Worm (Caenorhabditis elegans) whole organism, young adult: ENCODE results near the gene flp-4.
A peak's percentile ranks its signal among the peaks of the same experiment; 100 is the strongest.
"Not testable (repeated sequence)": the region's sequence is repeated elsewhere in the genome, so short reads cannot be mapped to it uniquely, and the experiment has no call there.

Experiments
- C06A6.2 ChIP-seq: fragments of 200-800 bp; sonication (Bioruptor generic); conservative IDR thresholded peaks from 2 replicates; pipeline ENCODE4 v1.3.6; 2022; ENCODE audit warnings: missing genetic modification characterization, missing compliant biosample characterization
- C17E4.6 ChIP-seq: fragments of 200-800 bp; sonication (Bioruptor generic); IDR thresholded peaks from 2 replicates; pipeline ENCODE4 v1.3.6; 2022; ENCODE audit warnings: missing genetic modification reagents, missing genetic modification characterization, missing compliant biosample characterization
- D2030.7 ChIP-seq: fragments of 200-800 bp; sonication (Bioruptor generic); IDR thresholded peaks from 2 replicates; pipeline ENCODE4 v1.3.6; 2022; ENCODE audit warnings: missing genetic modification reagents, missing genetic modification characterization, missing compliant biosample characterization
- F33H1.4 ChIP-seq: fragments of 200-800 bp; sonication (Bioruptor generic); IDR thresholded peaks from 2 replicates; pipeline ENCODE4 v1.3.6; 2022; ENCODE audit warnings: missing genetic modification reagents, missing genetic modification characterization, missing compliant biosample characterization
- F37B4.10 ChIP-seq: fragments of 200-800 bp; sonication (Bioruptor generic); IDR thresholded peaks from 2 replicates; pipeline ENCODE4 v1.3.6; 2022; ENCODE audit warnings: missing genetic modification characterization, missing compliant biosample characterization
- F39B2.1 ChIP-seq: fragments of 200-800 bp; sonication (Bioruptor generic); IDR thresholded peaks from 2 replicates; pipeline ENCODE4 v1.3.6; 2022; ENCODE audit warnings: missing genetic modification reagents, missing genetic modification characterization, missing compliant biosample characterization
- F49E8.2 ChIP-seq: sonication (generic microtip); optimal IDR thresholded peaks from 3 replicates; lab custom pipeline; 2017; ENCODE audit warnings: missing genetic modification characterization, mild to moderate bottlenecking, missing compliant biosample characterization, antibody characterized with exemption, moderate library complexity; ENCODE audit not compliant: insufficient read depth
- F52B5.7 ChIP-seq: sonication (generic microtip); optimal IDR thresholded peaks from 2 replicates; lab custom pipeline; 2016; ENCODE audit warnings: mild to moderate bottlenecking, missing genetic modification characterization, missing compliant biosample characterization
- T07F8.4 ChIP-seq: sonication (generic microtip); optimal IDR thresholded peaks from 2 replicates; lab custom pipeline; 2016; ENCODE audit warnings: mild to moderate bottlenecking, missing genetic modification characterization, moderate library complexity, missing compliant biosample characterization
- Y53F4B.3 ChIP-seq: fragments of 200-800 bp; sonication (Bioruptor generic); IDR thresholded peaks from 2 replicates; pipeline ENCODE4 v1.3.6; 2022; ENCODE audit warnings: missing genetic modification reagents, missing genetic modification characterization, missing compliant biosample characterization
- Y53G8AR.9 ChIP-seq: fragments of 200-800 bp; sonication (Bioruptor generic); conservative IDR thresholded peaks from 2 replicates; pipeline ENCODE4 v1.3.6; 2022; ENCODE audit warnings: missing genetic modification reagents, missing genetic modification characterization, missing compliant biosample characterization
- Y56A3A.18 ChIP-seq: fragments of 200-800 bp; sonication (Bioruptor generic); IDR thresholded peaks from 2 replicates; pipeline ENCODE4 v1.3.6; 2022; ENCODE audit warnings: missing genetic modification reagents, missing genetic modification characterization, missing compliant biosample characterization
- Y67H2A.10 ChIP-seq: fragments of 200-800 bp; sonication (Bioruptor generic); conservative IDR thresholded peaks from 2 replicates; pipeline ENCODE4 v1.3.6; 2022; ENCODE audit warnings: missing genetic modification reagents, missing genetic modification characterization, missing compliant biosample characterization
- Y79H2A.3 ChIP-seq: fragments of 200-800 bp; sonication (Bioruptor generic); conservative IDR thresholded peaks from 2 replicates; pipeline ENCODE4 v1.3.6; 2022; ENCODE audit warnings: missing genetic modification reagents, missing genetic modification characterization, missing compliant biosample characterization
- Y95B8A.8 ChIP-seq: fragments of 200-800 bp; sonication (Bioruptor generic); IDR thresholded peaks from 2 replicates; pipeline ENCODE4 v1.3.6; 2022; ENCODE audit warnings: missing genetic modification reagents, missing genetic modification characterization, missing compliant biosample characterization
- ZK185.1 ChIP-seq: sonication (generic microtip); optimal IDR thresholded peaks from 2 replicates; lab custom pipeline; 2016; ENCODE audit warnings: mild to moderate bottlenecking, missing genetic modification characterization, missing compliant biosample characterization; ENCODE audit not compliant: poor library complexity, severe bottlenecking
- aptf-2 ChIP-seq: fragments of 200-800 bp; sonication (Bioruptor generic); conservative IDR thresholded peaks from 2 replicates; pipeline ENCODE4 v1.3.6; 2022; ENCODE audit warnings: missing genetic modification reagents, missing genetic modification characterization, missing compliant biosample characterization
- attf-3 ChIP-seq: fragments of 200-800 bp; sonication (Bioruptor generic); conservative IDR thresholded peaks from 2 replicates; pipeline ENCODE4 v1.3.6; 2022; ENCODE audit warnings: missing genetic modification reagents, missing genetic modification characterization, missing compliant biosample characterization
- attf-5 ChIP-seq: fragments of 200-800 bp; sonication (Bioruptor generic); optimal IDR thresholded peaks from 2 replicates; lab custom pipeline; 2018; ENCODE audit warnings: mild to moderate bottlenecking, missing genetic modification characterization, missing compliant biosample characterization
- cebp-2 ChIP-seq: fragments of 200-800 bp; sonication (Bioruptor generic); IDR thresholded peaks from 2 replicates; pipeline ENCODE4 v1.3.6; 2022; ENCODE audit warnings: missing genetic modification characterization, missing compliant biosample characterization
- ceh-27 ChIP-seq: fragments of 200-800 bp; sonication (Bioruptor generic); optimal IDR thresholded peaks from 2 replicates; lab custom pipeline; 2018; ENCODE audit warnings: mild to moderate bottlenecking, missing genetic modification characterization, moderate library complexity, missing compliant biosample characterization
- ceh-91 ChIP-seq: fragments of 200-800 bp; sonication (Bioruptor generic); IDR thresholded peaks from 2 replicates; pipeline ENCODE4 v1.3.6; 2022; ENCODE audit warnings: missing genetic modification reagents, missing genetic modification characterization, missing compliant biosample characterization
- dox-1 ChIP-seq: fragments of 200-800 bp; sonication (Bioruptor generic); IDR thresholded peaks from 2 replicates; pipeline ENCODE4 v1.3.6; 2022; ENCODE audit warnings: missing genetic modification reagents, missing genetic modification characterization, missing compliant biosample characterization
- ekl-4 ChIP-seq: fragments of 200-800 bp; sonication (Bioruptor generic); IDR thresholded peaks from 2 replicates; pipeline ENCODE4 v1.3.6; 2022; ENCODE audit warnings: missing genetic modification reagents, missing genetic modification characterization, missing compliant biosample characterization
- hmg-1.2 ChIP-seq: fragments of 200-800 bp; sonication (Bioruptor generic); IDR thresholded peaks from 2 replicates; pipeline ENCODE4 v1.3.6; 2022; ENCODE audit warnings: missing genetic modification reagents, missing genetic modification characterization, missing compliant biosample characterization
- hsf-1 ChIP-seq: fragments of 200-800 bp; sonication (Bioruptor generic); IDR thresholded peaks from 2 replicates; pipeline ENCODE4 v1.3.6; 2022; ENCODE audit warnings: missing genetic modification reagents, missing genetic modification characterization, missing compliant biosample characterization
- let-526 ChIP-seq: fragments of 200-800 bp; sonication (Bioruptor generic); IDR thresholded peaks from 2 replicates; pipeline ENCODE4 v1.3.6; 2022; ENCODE audit warnings: missing genetic modification reagents, missing genetic modification characterization, missing compliant biosample characterization
- let-607 ChIP-seq, 2 experiments: fragments of 200-800 bp in 1 of 2; sonication (Bioruptor generic) in 1 of 2; sonication (generic microtip) in 1 of 2; optimal IDR thresholded peaks; 2 replicates each; lab custom pipeline; 2016 to 2018; ENCODE audit warnings: mild to moderate bottlenecking in 2 of 2, missing compliant biosample characterization in 2 of 2, missing genetic modification characterization in 2 of 2, moderate library complexity in 2 of 2, missing genotype in 1 of 2
- lin-26 ChIP-seq: fragments of 200-800 bp; sonication (Bioruptor generic); IDR thresholded peaks from 2 replicates; pipeline ENCODE4 v1.3.6; 2022; ENCODE audit warnings: missing genetic modification reagents, missing genetic modification characterization, missing compliant biosample characterization
- lin-35 ChIP-seq, 3 experiments: fragments of 150-350 bp in 2 of 3; sonication (generic microtip) in 1 of 3; optimal IDR thresholded peaks; 2 replicates each; lab custom pipeline; 2014 to 2018; ENCODE audit warnings: missing biosample characterization in 3 of 3, missing genetic modification characterization in 3 of 3, missing genetic modification reagents in 3 of 3
- lin-54 ChIP-seq: fragments of 200-800 bp; sonication (Bioruptor generic); optimal IDR thresholded peaks from 2 replicates; lab custom pipeline; 2018; ENCODE audit warnings: mild to moderate bottlenecking, missing genetic modification characterization, missing compliant biosample characterization
- lir-1 ChIP-seq: fragments of 200-800 bp; sonication (Bioruptor generic); conservative IDR thresholded peaks from 2 replicates; pipeline ENCODE4 v1.3.6; 2022; ENCODE audit warnings: missing genetic modification reagents, missing genetic modification characterization, missing compliant biosample characterization
- madf-10 ChIP-seq: sonication (generic microtip); optimal IDR thresholded peaks from 2 replicates; lab custom pipeline; 2016; ENCODE audit warnings: mild to moderate bottlenecking, missing genetic modification characterization, missing compliant biosample characterization
- madf-3 ChIP-seq: fragments of 200-800 bp; sonication (Bioruptor generic); IDR thresholded peaks from 2 replicates; pipeline ENCODE4 v1.3.6; 2022; ENCODE audit warnings: missing genetic modification reagents, missing genetic modification characterization, missing compliant biosample characterization
- madf-8 ChIP-seq: fragments of 200-800 bp; sonication (Bioruptor generic); conservative IDR thresholded peaks from 2 replicates; pipeline ENCODE4 v1.3.6; 2022; ENCODE audit warnings: missing genetic modification reagents, missing genetic modification characterization, missing compliant biosample characterization
- mcd-1 ChIP-seq: fragments of 200-800 bp; sonication (Bioruptor generic); IDR thresholded peaks from 2 replicates; pipeline ENCODE4 v1.3.6; 2022; ENCODE audit warnings: missing genetic modification reagents, missing genetic modification characterization, missing compliant biosample characterization
- nhr-120 ChIP-seq: fragments of 200-800 bp; sonication (Bioruptor generic); IDR thresholded peaks from 2 replicates; pipeline ENCODE4 v1.3.6; 2022; ENCODE audit warnings: missing genetic modification characterization, missing compliant biosample characterization
- pbrm-1 ChIP-seq: fragments of 200-800 bp; sonication (Bioruptor generic); IDR thresholded peaks from 2 replicates; pipeline ENCODE4 v1.3.6; 2022; ENCODE audit warnings: missing genetic modification reagents, missing genetic modification characterization, missing compliant biosample characterization
- repo-1 ChIP-seq: sonication (generic microtip); optimal IDR thresholded peaks from 2 replicates; lab custom pipeline; 2017; ENCODE audit warnings: mild to moderate bottlenecking, missing genetic modification characterization, missing compliant biosample characterization
- snpc-4 ChIP-seq, 5 experiments: fragments of 150-350 bp in 1 of 5; sonication (generic microtip) in 4 of 5; optimal IDR thresholded peaks; 2 replicates each; lab custom pipeline; 2014 to 2018; ENCODE audit warnings: missing genetic modification characterization in 5 of 5, missing biosample characterization in 3 of 5, antibody characterized with exemption in 2 of 5, mild to moderate bottlenecking in 2 of 5, missing compliant biosample characterization in 2 of 5, missing genotype in 2 of 5, moderate library complexity in 2 of 5, missing genetic modification reagents in 1 of 5
- tbp1 ChIP-seq: fragments of 200-800 bp; sonication (Bioruptor generic); optimal IDR thresholded peaks from 2 replicates; lab custom pipeline; 2018; ENCODE audit warnings: mild to moderate bottlenecking, missing genetic modification characterization, missing compliant biosample characterization
- unc-130 ChIP-seq: sonication (generic microtip); optimal IDR thresholded peaks from 2 replicates; lab custom pipeline; 2016; ENCODE audit warnings: missing genetic modification reagents, missing genetic modification characterization, missing compliant biosample characterization
- xnd-1 ChIP-seq: sonication (generic microtip); optimal IDR thresholded peaks from 2 replicates; lab custom pipeline; 2016; ENCODE audit warnings: missing genotype, missing genetic modification reagents, missing genetic modification characterization, missing compliant biosample characterization
- ztf-18 ChIP-seq: sonication (generic microtip); optimal IDR thresholded peaks from 2 replicates; lab custom pipeline; 2016; ENCODE audit warnings: missing genotype, mild to moderate bottlenecking, missing genetic modification characterization, missing compliant biosample characterization
- ztf-25 ChIP-seq: fragments of 200-800 bp; sonication (Bioruptor generic); IDR thresholded peaks from 2 replicates; pipeline ENCODE4 v1.3.6; 2022; ENCODE audit warnings: missing genetic modification reagents, missing genetic modification characterization, missing compliant biosample characterization
- ztf-6 ChIP-seq: fragments of 200-800 bp; sonication (Bioruptor generic); IDR thresholded peaks from 2 replicates; pipeline ENCODE4 v1.3.6; 2022; ENCODE audit warnings: missing genetic modification reagents, missing genetic modification characterization, missing compliant biosample characterization

Gene flp-4

ce11 chrII:10033163-10033871 is 15.4 kb upstream of the flp-4 start, which contains the start of gene mtcu-2:
Gene mtcu-2, minus strand, starts transcription at chrII:10033213.
- peak; percentile 99 for TF ChIP-seq Y95B8A.8 (GFP tag; lab: Robert Waterston, UW)
- peak; percentile 97 for TF ChIP-seq F37B4.10 (GFP tag; lab: Robert Waterston, UW)
- peak; percentile 80 for TF ChIP-seq F39B2.1 (GFP tag; lab: Robert Waterston, UW)
- peak; percentile 90 for TF ChIP-seq attf-3 (GFP tag; lab: Robert Waterston, UW)
- peak; percentile 50 to 54 for TF ChIP-seq let-607 (tag; optimal IDR thresholded peaks at IDR 0.05; lab: Kevin White, UChicago)
- peak; percentile 100 for TF ChIP-seq C06A6.2
- TF ChIP-seq aptf-2 (GFP tag; lab: Robert Waterston, UW): peak; percentile 97
- TF ChIP-seq T07F8.4: peak; percentile 37
- TF ChIP-seq C17E4.6 (GFP tag; lab: Robert Waterston, UW): peak; percentile 99
- TF ChIP-seq Y56A3A.18 (GFP tag; lab: Robert Waterston, UW): peak; percentile 96
- peak; percentile 96 for TF ChIP-seq Y53G8AR.9
- TF ChIP-seq madf-10 (tag; lab: Kevin White, UChicago): peak; percentile 62
- peak; percentile 7 for TF ChIP-seq repo-1 (tag; lab: Kevin White, UChicago)
- peak; percentile 33 for TF ChIP-seq F49E8.2
- TF ChIP-seq nhr-120 (GFP tag; lab: Robert Waterston, UW): 0 out of 2 replicates have a peak, but pooled peaks have one; percentile 57
- TF ChIP-seq lin-54 (GFP tag; lab: Kevin White, UChicago): peak; percentile 84
- TF ChIP-seq xnd-1 (tag; lab: Kevin White, UChicago): peak; percentile 16
- peak; percentile 91 for TF ChIP-seq madf-8 (GFP tag; lab: Robert Waterston, UW)
- peak in 1 of 3 experiments; percentile 77 for TF ChIP-seq lin-35 (GFP tag; optimal IDR thresholded peaks at IDR 0.05; lab: Kevin White, UChicago)
- TF ChIP-seq let-526 (GFP tag; lab: Robert Waterston, UW): peak; percentile 99
- TF ChIP-seq pbrm-1 (GFP tag; lab: Robert Waterston, UW): peak; percentile 99
- peak; percentile 99 for TF ChIP-seq Y79H2A.3
- TF ChIP-seq F33H1.4: peak; percentile 88
- TF ChIP-seq ceh-91 (GFP tag; lab: Robert Waterston, UW): peak; percentile 98
- peak; percentile 92 for TF ChIP-seq Y53F4B.3 (GFP tag; lab: Robert Waterston, UW)
- peak; percentile 27 for TF ChIP-seq unc-130 (GFP tag; lab: Kevin White, UChicago)
- peak; percentile 99 for TF ChIP-seq D2030.7 (GFP tag; lab: Robert Waterston, UW)
- TF ChIP-seq lir-1: peak; percentile 88
- TF ChIP-seq ZK185.1 (tag; lab: Kevin White, UChicago): peak; percentile 58
- TF ChIP-seq tbp1 (GFP tag; lab: Kevin White, UChicago): peak; percentile 60
- TF ChIP-seq madf-3 (GFP tag; lab: Robert Waterston, UW): peak; percentile 95
- peak; percentile 92 for TF ChIP-seq cebp-2 (GFP tag; lab: Robert Waterston, UW)
- TF ChIP-seq mcd-1 (GFP tag; lab: Robert Waterston, UW): peak; percentile 100
- TF ChIP-seq hsf-1: peak; percentile 80
- TF ChIP-seq ceh-27 (GFP tag; lab: Kevin White, UChicago): peak; percentile 76
- TF ChIP-seq Y67H2A.10 (GFP tag; lab: Robert Waterston, UW): peak; percentile 98
- TF ChIP-seq snpc-4 (GFP tag; optimal IDR thresholded peaks at IDR 0.05; lab: Kevin White, UChicago): not testable (repeated sequence)
- TF ChIP-seq snpc-4 (tag; optimal IDR thresholded peaks at IDR 0.05; lab: Kevin White, UChicago): peak in 3 of 4 experiments; percentile 28 to 58 (median 32)
- TF ChIP-seq dox-1 (GFP tag; lab: Robert Waterston, UW): peak; percentile 100
- peak; percentile 28 for TF ChIP-seq F52B5.7 (tag; lab: Kevin White, UChicago)
- TF ChIP-seq attf-5: peak; percentile 94
- TF ChIP-seq ekl-4: peak; percentile 99
- TF ChIP-seq ztf-25: peak; percentile 100
- peak; percentile 93 for TF ChIP-seq hmg-1.2 (GFP tag; lab: Robert Waterston, UW)
- TF ChIP-seq lin-26 (GFP tag; lab: Robert Waterston, UW): peak; percentile 91
- peak; percentile 38 for TF ChIP-seq ztf-18
- TF ChIP-seq ztf-6 (GFP tag; lab: Robert Waterston, UW): peak; percentile 96
